Fruit fly (Drosophila melanogaster) whole organism, embryonic: ENCODE data around the gene PhKgamma.
A peak's percentile ranks its signal among the peaks of the same experiment; 100 is the strongest.

Source experiments
- Bgb ChIP-seq: fragments of 200-800 bp; sonication (Bioruptor generic); IDR thresholded peaks from 2 replicates; pipeline ENCODE4 v1.3.6; 2022; ENCODE audit warnings: missing biosample characterization, missing genetic modification characterization; ENCODE audit not compliant: partially characterized antibody
- CG10267 ChIP-seq: fragments of 200-800 bp; sonication (Bioruptor generic); optimal IDR thresholded peaks from 2 replicates; lab custom pipeline; 2018; ENCODE audit warnings: missing biosample characterization, mild to moderate bottlenecking, missing genetic modification characterization, moderate library complexity
- CG10565 ChIP-seq: fragments of 200-800 bp; sonication (Bioruptor generic); optimal IDR thresholded peaks from 3 replicates; lab custom pipeline; 2016; ENCODE audit warnings: missing biosample characterization, mild to moderate bottlenecking, missing genetic modification characterization
- CG11398 ChIP-seq: fragments of 200-800 bp; sonication (Bioruptor generic); optimal IDR thresholded peaks from 2 replicates; lab custom pipeline; 2016; ENCODE audit warnings: missing biosample characterization, missing genetic modification characterization
- CG12236 ChIP-seq: fragments of 200-800 bp; sonication (Bioruptor generic); optimal IDR thresholded peaks from 2 replicates; lab custom pipeline; 2016; ENCODE audit warnings: missing biosample characterization, missing genetic modification characterization
- CG1233 ChIP-seq: fragments of 200-800 bp; sonication (Bioruptor generic); optimal IDR thresholded peaks from 4 replicates; lab custom pipeline; 2018; ENCODE audit warnings: missing biosample characterization, mild to moderate bottlenecking, missing genetic modification characterization
- CG13287 ChIP-seq: fragments of 200-800 bp; sonication (Bioruptor generic); IDR thresholded peaks from 2 replicates; pipeline ENCODE4 v1.3.6; 2022; ENCODE audit warnings: missing biosample characterization, missing genetic modification characterization; ENCODE audit not compliant: partially characterized antibody
- CG13775 ChIP-seq: fragments of 200-800 bp; sonication (Bioruptor generic); optimal IDR thresholded peaks from 3 replicates; lab custom pipeline; 2017; ENCODE audit warnings: missing biosample characterization, mild to moderate bottlenecking, missing genetic modification characterization
- CG14441 ChIP-seq: fragments of 200-800 bp; sonication (Bioruptor generic); IDR thresholded peaks from 2 replicates; pipeline ENCODE4 v1.3.6; 2022; ENCODE audit warnings: missing biosample characterization, missing genetic modification characterization
- CG15479 ChIP-seq: fragments of 200-800 bp; sonication (Bioruptor generic); optimal IDR thresholded peaks from 3 replicates; lab custom pipeline; 2019; ENCODE audit warnings: missing biosample characterization, mild to moderate bottlenecking, missing genetic modification characterization, moderate library complexity
- CG18476 ChIP-seq: fragments of 200-800 bp; sonication (Bioruptor generic); optimal IDR thresholded peaks from 2 replicates; lab custom pipeline; 2016; ENCODE audit warnings: missing biosample characterization, mild to moderate bottlenecking, missing genetic modification characterization
- CG18619 ChIP-seq: fragments of 200-800 bp; sonication (Bioruptor generic); optimal IDR thresholded peaks from 3 replicates; lab custom pipeline; 2017; ENCODE audit warnings: missing biosample characterization, mild to moderate bottlenecking, missing genetic modification characterization
- CG42726 ChIP-seq: fragments of 200-800 bp; sonication (Bioruptor generic); IDR thresholded peaks from 2 replicates; pipeline ENCODE4 v1.3.6; 2022; ENCODE audit warnings: missing biosample characterization, missing genetic modification characterization; ENCODE audit not compliant: partially characterized antibody
- CG4730 ChIP-seq: fragments of 200-800 bp; sonication (Bioruptor generic); IDR thresholded peaks from 2 replicates; pipeline ENCODE4 v1.3.6; 2022; ENCODE audit warnings: missing biosample characterization, missing genetic modification characterization
- CG5245 ChIP-seq: fragments of 200-800 bp; sonication (Bioruptor generic); optimal IDR thresholded peaks from 3 replicates; lab custom pipeline; 2016; ENCODE audit warnings: missing biosample characterization, missing genetic modification characterization
- CG6654 ChIP-seq: fragments of 200-800 bp; sonication (Bioruptor generic); optimal IDR thresholded peaks from 2 replicates; lab custom pipeline; 2017; ENCODE audit warnings: missing biosample characterization, mild to moderate bottlenecking, missing genetic modification characterization
- CG6791 ChIP-seq: fragments of 200-800 bp; sonication (Bioruptor generic); IDR thresholded peaks from 3 replicates; pipeline ENCODE4 v1.3.6; 2022; ENCODE audit warnings: missing biosample characterization, missing genetic modification characterization; ENCODE audit not compliant: partially characterized antibody
- CG7839 ChIP-seq: fragments of 200-800 bp; sonication (Bioruptor generic); optimal IDR thresholded peaks from 3 replicates; lab custom pipeline; 2018; ENCODE audit warnings: missing biosample characterization, mild to moderate bottlenecking, missing genetic modification characterization, moderate library complexity
- Dbx ChIP-seq: fragments of 200-800 bp; sonication (Bioruptor generic); IDR thresholded peaks from 3 replicates; pipeline ENCODE4 v1.3.6; 2022; ENCODE audit warnings: missing biosample characterization, missing genetic modification characterization
- Dek ChIP-seq: fragments of 200-800 bp; sonication (Bioruptor generic); optimal IDR thresholded peaks from 3 replicates; lab custom pipeline; 2019; ENCODE audit warnings: missing biosample characterization, mild to moderate bottlenecking, missing genetic modification characterization, moderate library complexity
- Dfd ChIP-seq, 2 experiments: fragments of >200 bp; optimal IDR thresholded peaks; 2 replicates each; lab custom pipeline; 2017; ENCODE audit warnings: missing biosample characterization in 2 of 2, missing genetic modification characterization in 2 of 2
- ERR ChIP-seq: fragments of 200-800 bp; sonication (Bioruptor generic); optimal IDR thresholded peaks from 2 replicates; lab custom pipeline; 2016; ENCODE audit warnings: missing biosample characterization, missing genetic modification characterization
- Elba2 ChIP-seq: fragments of 200-800 bp; sonication (Bioruptor generic); optimal IDR thresholded peaks from 3 replicates; lab custom pipeline; 2016; ENCODE audit warnings: missing biosample characterization, missing genetic modification characterization
- Gug ChIP-seq: fragments of 200-800 bp; sonication (Bioruptor generic); IDR thresholded peaks from 4 replicates; pipeline ENCODE4 v1.3.6; 2022; ENCODE audit warnings: missing biosample characterization, missing genetic modification characterization
- H2.0 ChIP-seq: fragments of 200-800 bp; sonication (Bioruptor generic); IDR thresholded peaks from 2 replicates; pipeline ENCODE4 v1.3.6; 2022; ENCODE audit warnings: missing biosample characterization, missing genetic modification characterization
- HLHmδ ChIP-seq: fragments of 200-800 bp; sonication (Bioruptor generic); optimal IDR thresholded peaks from 2 replicates; lab custom pipeline; 2018; ENCODE audit warnings: missing biosample characterization, mild to moderate bottlenecking, missing genetic modification characterization, moderate library complexity
- MESR4 ChIP-seq: fragments of 200-800 bp; sonication (Bioruptor generic); optimal IDR thresholded peaks from 2 replicates; lab custom pipeline; 2018; ENCODE audit warnings: missing biosample characterization, mild to moderate bottlenecking, missing genetic modification characterization, moderate library complexity
- Meics ChIP-seq: fragments of 200-800 bp; sonication (Bioruptor generic); optimal IDR thresholded peaks from 2 replicates; lab custom pipeline; 2017; ENCODE audit warnings: missing biosample characterization, mild to moderate bottlenecking, missing genetic modification characterization
- NFAT ChIP-seq: fragments of 200-800 bp; sonication (Bioruptor generic); IDR thresholded peaks from 2 replicates; pipeline ENCODE4 v1.3.6; 2022; ENCODE audit warnings: missing biosample characterization, missing genetic modification characterization
- Rx ChIP-seq: fragments of 200-800 bp; sonication (Bioruptor generic); IDR thresholded peaks from 2 replicates; pipeline ENCODE4 v1.3.6; 2022; ENCODE audit warnings: missing biosample characterization, missing genetic modification characterization
- Scr ChIP-seq: fragments of 200-800 bp; sonication (Bioruptor generic); IDR thresholded peaks from 2 replicates; pipeline ENCODE4 v1.3.6; 2022; ENCODE audit warnings: missing biosample characterization, missing genetic modification characterization; ENCODE audit not compliant: partially characterized antibody
- Side ChIP-seq: fragments of 200-800 bp; sonication (Bioruptor generic); optimal IDR thresholded peaks from 2 replicates; lab custom pipeline; 2016; ENCODE audit warnings: missing biosample characterization, missing genetic modification characterization
- Vsx1 ChIP-seq: fragments of 200-800 bp; sonication (Bioruptor generic); optimal IDR thresholded peaks from 2 replicates; lab custom pipeline; 2017; ENCODE audit warnings: missing biosample characterization, mild to moderate bottlenecking, missing genetic modification characterization, missing genetic modification reagents
- ac ChIP-seq: fragments of 200-800 bp; sonication (Bioruptor generic); optimal IDR thresholded peaks from 3 replicates; lab custom pipeline; 2017; ENCODE audit warnings: missing biosample characterization, mild to moderate bottlenecking, missing genetic modification characterization
- bsh ChIP-seq, 2 experiments: fragments of 200-800 bp; sonication (Bioruptor generic); optimal IDR thresholded peaks; 2 replicates each; lab custom pipeline; 2017 to 2018; ENCODE audit warnings: mild to moderate bottlenecking in 2 of 2, missing biosample characterization in 2 of 2, missing genetic modification characterization in 2 of 2, moderate library complexity in 1 of 2
- caup ChIP-seq: fragments of 200-800 bp; sonication (Bioruptor generic); optimal IDR thresholded peaks from 3 replicates; lab custom pipeline; 2017; ENCODE audit warnings: missing biosample characterization, mild to moderate bottlenecking, missing genetic modification characterization, moderate library complexity; ENCODE audit not compliant: severe bottlenecking
- corto ChIP-seq: fragments of 200-800 bp; sonication (Bioruptor generic); optimal IDR thresholded peaks from 2 replicates; lab custom pipeline; 2016; ENCODE audit warnings: missing biosample characterization, mild to moderate bottlenecking, missing genetic modification characterization, moderate library complexity
- dmrt99B ChIP-seq: fragments of 200-800 bp; sonication (Bioruptor generic); optimal IDR thresholded peaks from 2 replicates; lab custom pipeline; 2018; ENCODE audit warnings: missing biosample characterization, mild to moderate bottlenecking, missing genetic modification characterization, moderate library complexity
- eve ChIP-seq, 2 experiments: fragments of >200 bp; optimal IDR thresholded peaks; 2 replicates each; lab custom pipeline; 2017; ENCODE audit warnings: missing biosample characterization in 2 of 2, missing genetic modification characterization in 2 of 2
- ftz-f1 ChIP-seq: fragments of 200-800 bp; sonication (Bioruptor generic); optimal IDR thresholded peaks from 2 replicates; lab custom pipeline; 2016; ENCODE audit warnings: missing biosample characterization, missing genetic modification characterization
- grau ChIP-seq: fragments of 200-800 bp; optimal IDR thresholded peaks from 3 replicates; lab custom pipeline; 2019; ENCODE audit warnings: missing biosample characterization, mild to moderate bottlenecking, missing genetic modification characterization, moderate library complexity
- gt ChIP-seq: fragments of 200-800 bp; sonication (Bioruptor generic); IDR thresholded peaks from 2 replicates; pipeline ENCODE4 v1.3.6; 2022; ENCODE audit warnings: missing biosample characterization, missing genetic modification characterization
- h ChIP-seq: fragments of >200 bp; optimal IDR thresholded peaks from 2 replicates; lab custom pipeline; 2017
- kay ChIP-seq: fragments of 200-800 bp; sonication (Bioruptor generic); optimal IDR thresholded peaks from 2 replicates; lab custom pipeline; 2016; ENCODE audit warnings: missing biosample characterization, missing genetic modification characterization
- kni ChIP-seq: fragments of 200-800 bp; sonication (Bioruptor generic); optimal IDR thresholded peaks from 3 replicates; lab custom pipeline; 2017; ENCODE audit warnings: mild to moderate bottlenecking, missing biosample characterization, missing genetic modification reagents, missing genetic modification characterization
- lov ChIP-seq, 2 experiments: fragments of 200-800 bp in 1 of 2; fragments of >200 bp in 1 of 2; sonication (Bioruptor generic) in 1 of 2; IDR thresholded peaks in 1 of 2; optimal IDR thresholded peaks in 1 of 2; 2 replicates in 1 of 2; 3 replicates in 1 of 2; pipeline versions ENCODE4 v1.3.6 to Lab custom; 2017 to 2022; ENCODE audit warnings: missing biosample characterization in 1 of 2, missing genetic modification characterization in 1 of 2
- odd ChIP-seq: fragments of 200-800 bp; sonication (Bioruptor generic); optimal IDR thresholded peaks from 2 replicates; lab custom pipeline; 2017; ENCODE audit warnings: missing biosample characterization, mild to moderate bottlenecking, missing genetic modification characterization
- sd ChIP-seq: fragments of 200-800 bp; sonication (Bioruptor generic); optimal IDR thresholded peaks from 3 replicates; lab custom pipeline; 2018; ENCODE audit warnings: missing biosample characterization, mild to moderate bottlenecking, missing genetic modification characterization, moderate library complexity
- slbo ChIP-seq: fragments of 200-800 bp; sonication (Bioruptor generic); IDR thresholded peaks from 2 replicates; pipeline ENCODE4 v1.3.6; 2022; ENCODE audit warnings: missing biosample characterization, missing genetic modification characterization
- tap ChIP-seq: fragments of 200-800 bp; optimal IDR thresholded peaks from 3 replicates; lab custom pipeline; 2019; ENCODE audit warnings: missing biosample characterization, mild to moderate bottlenecking, missing genetic modification characterization, moderate library complexity

Gene PhKgamma

DNA sequence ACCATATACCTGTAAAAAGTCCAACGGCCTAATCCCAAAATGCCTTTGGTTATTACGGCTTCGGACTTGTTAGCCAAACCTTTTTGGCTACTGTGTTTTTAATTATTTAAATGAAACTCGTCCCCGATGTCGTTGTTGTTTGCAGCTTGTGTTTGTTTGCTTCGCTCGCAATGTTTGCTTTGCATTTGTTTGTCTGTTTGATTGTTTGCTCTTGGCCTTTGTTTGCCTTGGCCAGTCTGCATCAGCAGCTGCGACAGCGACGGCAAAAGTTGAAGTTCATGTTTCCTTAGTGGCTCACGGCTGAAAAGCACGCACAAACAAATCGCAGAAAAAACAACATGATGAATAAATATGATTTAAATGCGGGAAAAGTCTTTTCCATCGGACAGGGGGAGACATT is 34.5 kb upstream of the PhKgamma start (continued):
- peak; percentile 11 for TF ChIP-seq caup (GFP tag; lab: Kevin White, UChicago)
- TF ChIP-seq bsh (GFP tag; optimal IDR thresholded peaks at IDR 0.05; lab: Kevin White, UChicago): peak in 1 of 2 experiments; percentile 48
- peak; percentile 12 for TF ChIP-seq ac (GFP tag; lab: Kevin White, UChicago)
- no peak for TF ChIP-seq Dfd (GFP tag; optimal IDR thresholded peaks at IDR 0.05; lab: Kevin White, UChicago)
- TF ChIP-seq CG11398 (GFP tag; lab: Kevin White, UChicago): peak; percentile 44
- no peak for TF ChIP-seq corto (GFP tag; lab: Kevin White, UChicago)
- TF ChIP-seq ftz-f1 (GFP tag; lab: Kevin White, UChicago): no peak
- peak; percentile 55 for TF ChIP-seq odd (GFP tag; lab: Kevin White, UChicago)
- no peak for TF ChIP-seq h (lab: Kevin White, UChicago)
- TF ChIP-seq NFAT: no peak
- no peak for TF ChIP-seq H2.0 (GFP tag; lab: Robert Waterston, UW)
- no peak for TF ChIP-seq CG13775
- TF ChIP-seq Side (GFP tag; lab: Kevin White, UChicago): peak; percentile 5
- no peak for TF ChIP-seq CG10565
- TF ChIP-seq CG42726: no peak
- no peak for TF ChIP-seq Gug (GFP tag; lab: Robert Waterston, UW)
- no peak for TF ChIP-seq Scr (GFP tag; lab: Robert Waterston, UW)
- TF ChIP-seq CG18619: no peak
- peak; percentile 6 for TF ChIP-seq grau (tag; lab: Kevin White, UChicago)
- no peak for TF ChIP-seq sd (tag; lab: Kevin White, UChicago)
- TF ChIP-seq eve (GFP tag; optimal IDR thresholded peaks at IDR 0.05; lab: Kevin White, UChicago): no peak
- TF ChIP-seq Elba2 (GFP tag; lab: Kevin White, UChicago): no peak
- TF ChIP-seq tap (tag; lab: Kevin White, UChicago): peak; percentile 2
- TF ChIP-seq Vsx1 (GFP tag; lab: Kevin White, UChicago): peak; percentile 40
- no peak for TF ChIP-seq CG18476 (GFP tag; lab: Kevin White, UChicago)
- peak; percentile 24 for TF ChIP-seq CG12236 (GFP tag; lab: Kevin White, UChicago)
- TF ChIP-seq Bgb: no peak
- 0 out of 2 replicates have a peak, but pooled peaks have one; percentile 31 for TF ChIP-seq CG14441 (GFP tag; lab: Robert Waterston, UW)
- TF ChIP-seq ERR (GFP tag; lab: Kevin White, UChicago): no peak
- TF ChIP-seq CG7839 (tag; lab: Kevin White, UChicago): peak; percentile 18
- TF ChIP-seq Rx (GFP tag; lab: Robert Waterston, UW): no peak
- no peak for TF ChIP-seq MESR4 (GFP tag; lab: Kevin White, UChicago)
- TF ChIP-seq HLHmδ (GFP tag; lab: Kevin White, UChicago): no peak
- TF ChIP-seq CG13287: no peak
- TF ChIP-seq lov (optimal IDR thresholded peaks at IDR 0.05; lab: Kevin White, UChicago): no peak
- peak; percentile 44; the same call in 1 of the 3 replicates for TF ChIP-seq lov (GFP tag; IDR thresholded peaks at IDR 0.05; lab: Robert Waterston, UW)
- no peak for TF ChIP-seq CG5245 (GFP tag; lab: Kevin White, UChicago)
- no peak for TF ChIP-seq gt (GFP tag; lab: Robert Waterston, UW)
- TF ChIP-seq kni: peak; percentile 63
- TF ChIP-seq CG6654 (GFP tag; lab: Kevin White, UChicago): no peak
- TF ChIP-seq Dek (tag; lab: Kevin White, UChicago): no peak
- TF ChIP-seq dmrt99B (tag; lab: Kevin White, UChicago): peak; percentile 72
- TF ChIP-seq slbo (GFP tag; lab: Robert Waterston, UW): 0 out of 2 replicates have a peak, but pooled peaks have one; percentile 14
- TF ChIP-seq Meics: peak; percentile 9
- TF ChIP-seq CG6791 (GFP tag; lab: Robert Waterston, UW): no peak
- TF ChIP-seq kay (GFP tag; lab: Kevin White, UChicago): no peak
- TF ChIP-seq CG1233 (GFP tag; lab: Kevin White, UChicago): peak; percentile 17
- no peak for TF ChIP-seq CG10267 (tag; lab: Kevin White, UChicago)
- TF ChIP-seq CG15479 (GFP tag; lab: Kevin White, UChicago): no peak
- TF ChIP-seq Dbx: no peak
- TF ChIP-seq CG4730: no peak
